Worm (Caenorhabditis elegans) whole organism, L3 larva: ENCODE measurements around the gene R05A10.1.

Experiments used
- ZK546.5 ChIP-seq: sonication (generic microtip); optimal IDR thresholded peaks from 2 replicates; lab custom pipeline; 2017; ENCODE audit warnings: missing biosample characterization, missing genetic modification characterization
- aly-2 ChIP-seq: fragments of 150-350 bp; optimal IDR thresholded peaks from 2 replicates; lab custom pipeline; 2014; ENCODE audit warnings: missing biosample characterization, missing genetic modification characterization
- ama-1 ChIP-seq: fragments of 150-350 bp; optimal IDR thresholded peaks from 2 replicates; lab custom pipeline; 2018
- ceh-16 ChIP-seq: sonication (generic microtip); optimal IDR thresholded peaks from 2 replicates; lab custom pipeline; 2017; ENCODE audit warnings: missing biosample characterization, missing genetic modification characterization
- ceh-28 ChIP-seq: fragments of 150-350 bp; optimal IDR thresholded peaks from 2 replicates; lab custom pipeline; 2014; ENCODE audit warnings: missing biosample characterization, missing genetic modification reagents, missing genetic modification characterization
- ceh-82 ChIP-seq: fragments of 150-350 bp; optimal IDR thresholded peaks from 2 replicates; lab custom pipeline; 2014; ENCODE audit warnings: missing biosample characterization, missing genetic modification characterization
- egl-27 ChIP-seq: sonication (generic microtip); optimal IDR thresholded peaks from 4 replicates; lab custom pipeline; 2017; ENCODE audit warnings: missing biosample characterization, missing genetic modification reagents, missing genetic modification characterization
- egl-5 ChIP-seq: fragments of 150-350 bp; optimal IDR thresholded peaks from 2 replicates; lab custom pipeline; 2017; ENCODE audit warnings: missing biosample characterization, missing genetic modification reagents, missing genetic modification characterization, inconsistent platforms
- elt-1 ChIP-seq: fragments of 150-350 bp; optimal IDR thresholded peaks from 2 replicates; lab custom pipeline; 2014; ENCODE audit warnings: missing biosample characterization, missing genetic modification characterization
- elt-2 ChIP-seq: sonication (generic microtip); optimal IDR thresholded peaks from 2 replicates; lab custom pipeline; 2016; ENCODE audit warnings: missing genetic modification reagents, mild to moderate bottlenecking, missing genetic modification characterization, missing compliant biosample characterization
- elt-3 ChIP-seq, 3 experiments: fragments of 150-350 bp in 1 of 3; sonication (generic microtip) in 2 of 3; optimal IDR thresholded peaks; 2 replicates in 2 of 3; 4 replicates in 1 of 3; lab custom pipeline; 2014 to 2017; ENCODE audit warnings: missing biosample characterization in 3 of 3, missing genetic modification characterization in 3 of 3
- eor-1 ChIP-seq, 2 experiments: fragments of 150-350 bp; optimal IDR thresholded peaks; 2 replicates each; lab custom pipeline; 2014 to 2018; ENCODE audit warnings: missing biosample characterization in 2 of 2, missing genetic modification characterization in 2 of 2
- fkh-2 ChIP-seq: fragments of 150-350 bp; optimal IDR thresholded peaks from 2 replicates; lab custom pipeline; 2014; ENCODE audit warnings: missing biosample characterization, missing genetic modification reagents, missing genetic modification characterization
- hmg-11 ChIP-seq: sonication (generic microtip); optimal IDR thresholded peaks from 2 replicates; lab custom pipeline; 2016; ENCODE audit warnings: missing genetic modification characterization, missing compliant biosample characterization
- jun-1 ChIP-seq: fragments of 150-350 bp; optimal IDR thresholded peaks from 2 replicates; lab custom pipeline; 2014; ENCODE audit warnings: missing biosample characterization, missing genetic modification reagents, missing genetic modification characterization
- lin-15B ChIP-seq: fragments of 150-350 bp; optimal IDR thresholded peaks from 2 replicates; lab custom pipeline; 2014; ENCODE audit warnings: missing biosample characterization, missing genetic modification characterization
- lin-39 ChIP-seq: fragments of 150-350 bp; optimal IDR thresholded peaks from 2 replicates; lab custom pipeline; 2018; ENCODE audit warnings: missing biosample characterization, missing genetic modification reagents, missing genetic modification characterization
- lsy-12 ChIP-seq: sonication (generic microtip); optimal IDR thresholded peaks from 2 replicates; lab custom pipeline; 2016; ENCODE audit warnings: mild to moderate bottlenecking, missing genetic modification characterization, missing compliant biosample characterization
- mdl-1 ChIP-seq: fragments of 150-350 bp; optimal IDR thresholded peaks from 2 replicates; lab custom pipeline; 2014; ENCODE audit warnings: missing biosample characterization, missing genetic modification characterization
- nfya-1 ChIP-seq: sonication (generic microtip); optimal IDR thresholded peaks from 2 replicates; lab custom pipeline; 2017; ENCODE audit warnings: missing genetic modification characterization, mild to moderate bottlenecking, missing compliant biosample characterization, antibody characterized with exemption, moderate library complexity; ENCODE audit not compliant: insufficient read depth
- nhr-11 ChIP-seq: fragments of 150-350 bp; optimal IDR thresholded peaks from 2 replicates; lab custom pipeline; 2014; ENCODE audit warnings: missing biosample characterization, missing genetic modification characterization
- nhr-12 ChIP-seq: fragments of 150-350 bp; optimal IDR thresholded peaks from 2 replicates; lab custom pipeline; 2014; ENCODE audit warnings: missing biosample characterization, missing genetic modification characterization
- nhr-23 ChIP-seq: fragments of 150-350 bp; optimal IDR thresholded peaks from 2 replicates; lab custom pipeline; 2014; ENCODE audit warnings: missing biosample characterization, missing genetic modification reagents, missing genetic modification characterization
- nhr-237 ChIP-seq: fragments of 150-350 bp; optimal IDR thresholded peaks from 2 replicates; lab custom pipeline; 2014; ENCODE audit warnings: missing biosample characterization, missing genetic modification characterization
- nhr-25 ChIP-seq: sonication (generic microtip); optimal IDR thresholded peaks from 2 replicates; lab custom pipeline; 2017; ENCODE audit warnings: missing biosample characterization, missing genetic modification characterization
- nhr-28 ChIP-seq: fragments of 150-350 bp; optimal IDR thresholded peaks from 2 replicates; lab custom pipeline; 2014; ENCODE audit warnings: missing biosample characterization, missing genetic modification characterization
- nhr-43 ChIP-seq: sonication (generic microtip); optimal IDR thresholded peaks from 2 replicates; lab custom pipeline; 2016; ENCODE audit warnings: mild to moderate bottlenecking, missing genetic modification characterization, missing compliant biosample characterization; ENCODE audit not compliant: poor library complexity, severe bottlenecking
- nhr-67 ChIP-seq: fragments of 150-350 bp; optimal IDR thresholded peaks from 2 replicates; lab custom pipeline; 2014; ENCODE audit warnings: missing biosample characterization, missing genetic modification characterization
- nhr-76 ChIP-seq: fragments of 150-350 bp; sonication (generic microtip); optimal IDR thresholded peaks from 5 replicates; lab custom pipeline; 2014; ENCODE audit warnings: missing biosample characterization, missing genetic modification characterization
- nhr-77 ChIP-seq: fragments of 150-350 bp; optimal IDR thresholded peaks from 2 replicates; lab custom pipeline; 2014; ENCODE audit warnings: missing biosample characterization, missing genetic modification characterization
- pqm-1 ChIP-seq: fragments of 150-350 bp; optimal IDR thresholded peaks from 2 replicates; lab custom pipeline; 2017; ENCODE audit warnings: missing biosample characterization, missing genetic modification characterization, inconsistent platforms
- sea-2 ChIP-seq: fragments of 150-350 bp; sonication (generic microtip); optimal IDR thresholded peaks from 4 replicates; lab custom pipeline; 2014; ENCODE audit warnings: missing biosample characterization, missing genetic modification reagents, missing genetic modification characterization
- skn-1 ChIP-seq: fragments of 150-350 bp; optimal IDR thresholded peaks from 2 replicates; lab custom pipeline; 2014; ENCODE audit warnings: missing biosample characterization, missing genetic modification characterization
- snpc-4 ChIP-seq: fragments of 150-350 bp; optimal IDR thresholded peaks from 2 replicates; lab custom pipeline; 2014; ENCODE audit warnings: missing biosample characterization, missing genetic modification characterization
- tbx-2 ChIP-seq: sonication (generic microtip); optimal IDR thresholded peaks from 2 replicates; lab custom pipeline; 2016; ENCODE audit warnings: mild to moderate bottlenecking, missing genetic modification characterization, missing compliant biosample characterization
- unc-62 ChIP-seq: fragments of 150-350 bp; sonication (generic microtip); optimal IDR thresholded peaks from 4 replicates; lab custom pipeline; 2014; ENCODE audit warnings: missing biosample characterization, missing genetic modification reagents, missing genetic modification characterization
- zag-1 ChIP-seq: fragments of 150-350 bp; optimal IDR thresholded peaks from 2 replicates; lab custom pipeline; 2014; ENCODE audit warnings: missing biosample characterization, missing genetic modification characterization
- ztf-4 ChIP-seq: fragments of 150-350 bp; optimal IDR thresholded peaks from 2 replicates; lab custom pipeline; 2014; ENCODE audit warnings: missing biosample characterization, missing genetic modification characterization

The R05A10.1 gene

DNA sequence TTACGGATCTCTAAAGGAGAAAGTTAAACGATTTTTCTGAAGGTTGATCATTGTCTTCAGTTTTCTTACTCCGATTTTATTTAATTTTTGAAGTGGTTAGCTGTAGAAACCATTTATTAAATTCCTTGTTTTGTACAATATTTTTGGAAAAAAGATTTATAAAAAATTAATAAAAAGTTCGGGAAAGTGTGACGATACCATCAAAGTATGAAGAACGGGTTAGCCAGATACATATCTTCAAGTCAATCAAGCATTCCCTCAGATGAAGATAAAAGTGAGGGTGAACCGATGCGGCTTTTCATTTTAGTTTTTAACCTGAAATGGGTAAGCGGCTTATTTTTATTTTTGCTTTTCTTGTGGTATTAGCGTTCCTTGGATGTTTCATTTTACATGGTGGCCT lies 16.7 kb upstream of the R05A10.1 start, which contains the start of gene R05A10.6:
TSS of gene R05A10.6 (plus strand) at position 301 of the 400 bp plus-strand sequence.
- TF ChIP-seq skn-1 (tag; lab: Kevin White, UChicago) (no peak), ceh-16 (tag; lab: Kevin White, UChicago) (no peak), fkh-2 (tag; lab: Kevin White, UChicago) (no peak), egl-5 (tag; lab: Kevin White, UChicago) (no peak), mdl-1 (tag; lab: Kevin White, UChicago) (no peak), eor-1 (tag; optimal IDR thresholded peaks at IDR 0.05; lab: Kevin White, UChicago) (no peak), lin-39 (tag; lab: Kevin White, UChicago) (no peak)
- TF ChIP-seq, all 47 proteins: peak for 0

DNA sequence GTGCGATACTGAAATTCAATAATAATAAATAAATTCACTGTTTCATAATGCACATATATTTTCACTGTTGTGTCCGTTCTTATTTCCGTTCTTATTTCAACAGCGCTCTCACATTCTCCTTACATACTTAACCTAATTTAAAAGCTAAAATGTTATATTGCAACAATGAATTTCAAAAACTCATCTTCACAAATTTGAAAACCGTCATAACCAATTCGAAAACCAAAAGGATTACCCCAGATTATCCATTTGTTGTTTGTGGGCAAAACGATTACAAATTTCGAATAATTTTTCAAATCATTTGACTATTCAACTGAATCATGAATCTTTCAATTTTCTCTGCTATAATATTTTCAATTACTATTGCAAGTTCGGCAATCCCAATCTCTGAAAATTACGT lies 10.0 kb upstream of the R05A10.1 start, which contains the start of gene R05A10.4:
TSS of gene R05A10.4 (plus strand) at position 301 of the 400 bp plus-strand sequence.
- TF ChIP-seq snpc-4 (tag; lab: Kevin White, UChicago) (no peak), fkh-2 (tag; lab: Kevin White, UChicago) (no peak), nhr-43 (tag; lab: Kevin White, UChicago) (no peak), nhr-77 (tag; lab: Kevin White, UChicago) (no peak), unc-62 (GFP tag; lab: Kevin White, UChicago) (no peak), ztf-4 (tag; lab: Kevin White, UChicago) (no peak)

DNA sequence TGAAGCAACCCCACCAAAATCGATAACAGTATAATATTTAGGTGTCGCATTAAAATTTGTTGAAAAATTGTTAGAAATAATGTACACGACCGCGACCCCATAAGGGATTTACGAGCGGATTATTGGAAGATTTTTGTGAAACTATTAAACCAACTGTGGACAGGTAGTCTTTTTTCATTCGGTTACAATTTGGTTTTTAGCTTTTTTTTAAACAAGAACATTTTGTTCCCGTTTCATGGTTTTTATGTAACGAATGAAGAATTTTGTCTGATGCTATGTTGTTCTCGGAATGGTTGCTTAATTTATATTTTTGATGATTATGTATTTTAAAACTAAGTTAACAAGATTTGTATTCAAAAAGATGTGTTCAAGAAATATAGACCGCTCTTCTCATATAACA lies 5.8 kb upstream of the R05A10.1 start, which contains the start of gene R05A10.3:
TSS of gene R05A10.3 (minus strand) at position 101 of the 400 bp plus-strand sequence.
- TF ChIP-seq eor-1 (tag; optimal IDR thresholded peaks at IDR 0.05; lab: Kevin White, UChicago): no peak
- TF ChIP-seq aly-2: no peak
- no peak for TF ChIP-seq ceh-16 (tag; lab: Kevin White, UChicago)
- no peak for TF ChIP-seq sea-2 (GFP tag; lab: Kevin White, UChicago)
- TF ChIP-seq nhr-67 (tag; lab: Kevin White, UChicago): no peak
- no peak for TF ChIP-seq lin-15B (tag; lab: Kevin White, UChicago)
- TF ChIP-seq egl-5 (tag; lab: Kevin White, UChicago): no peak
- no peak for TF ChIP-seq ZK546.5 (tag; lab: Kevin White, UChicago)
- no peak for TF ChIP-seq nhr-28
- no peak for TF ChIP-seq ceh-28 (tag; lab: Kevin White, UChicago)
- no peak for TF ChIP-seq hmg-11 (tag; lab: Kevin White, UChicago)
- no peak for TF ChIP-seq nhr-23
- TF ChIP-seq zag-1: no peak
- no peak for TF ChIP-seq pqm-1 (tag; lab: Kevin White, UChicago)
- no peak for TF ChIP-seq nhr-76 (tag; lab: Kevin White, UChicago)
- TF ChIP-seq nhr-11 (tag; lab: Kevin White, UChicago): no peak
- TF ChIP-seq egl-27 (tag; lab: Kevin White, UChicago): no peak
- TF ChIP-seq lsy-12: no peak
- TF ChIP-seq snpc-4 (tag; lab: Kevin White, UChicago): no peak

DNA sequence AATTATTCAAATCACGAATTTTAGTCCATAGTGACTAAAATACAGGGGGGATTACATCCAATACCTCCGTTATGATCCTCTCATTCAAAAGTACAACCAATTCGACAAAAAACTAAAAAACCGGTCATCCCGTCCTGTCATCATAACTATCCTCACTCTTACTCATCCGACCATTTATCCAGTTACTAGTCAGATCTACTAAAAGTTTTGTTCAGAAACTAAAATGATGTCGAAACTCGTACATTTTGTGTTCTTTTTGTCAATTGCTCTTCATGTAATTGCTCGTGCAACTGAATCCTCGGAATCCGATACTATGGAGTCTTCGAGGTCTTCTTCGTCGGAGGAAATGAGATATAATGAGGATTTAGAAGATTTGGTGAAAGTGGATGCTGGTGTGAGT lies 5.1 kb upstream of the R05A10.1 start, which contains the start of gene R05A10.2:
TSS of gene R05A10.2 (plus strand) at position 214 of the 400 bp plus-strand sequence.
- TF ChIP-seq fkh-2 (tag; lab: Kevin White, UChicago) (no peak), elt-2 (tag; lab: Kevin White, UChicago) (no peak), elt-1 (tag; lab: Kevin White, UChicago) (no peak), nhr-237 (tag; lab: Kevin White, UChicago) (no peak), egl-27 (tag; lab: Kevin White, UChicago) (no peak), skn-1 (tag; lab: Kevin White, UChicago) (no peak), nhr-25 (tag; lab: Kevin White, UChicago) (no peak), mdl-1 (tag; lab: Kevin White, UChicago) (no peak), ceh-28 (tag; lab: Kevin White, UChicago) (no peak), nhr-23 (no peak), lin-15B (tag; lab: Kevin White, UChicago) (no peak)

DNA sequence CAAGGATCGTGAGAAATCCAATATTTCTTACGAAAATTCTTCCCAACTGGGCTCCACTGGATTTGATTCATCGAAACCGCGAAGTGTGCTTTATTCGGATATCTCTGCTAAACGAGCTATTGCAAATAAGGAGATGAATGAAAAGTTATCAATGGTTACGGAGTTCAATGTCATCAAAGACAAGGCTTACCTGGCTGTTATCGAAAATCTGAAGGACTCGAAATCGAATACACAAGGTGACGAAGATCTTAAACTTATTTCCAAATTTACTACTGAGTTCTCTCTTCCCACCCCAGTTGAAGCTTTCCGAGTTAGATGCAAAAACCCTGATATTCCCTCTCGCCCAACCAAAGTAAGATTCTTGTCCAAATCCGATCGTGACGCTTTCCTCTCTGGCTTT lies 4.1 kb downstream of the R05A10.1 start:
- TF ChIP-seq nhr-23: no peak
- no peak for TF ChIP-seq zag-1
- TF ChIP-seq egl-27 (tag; lab: Kevin White, UChicago): no peak
- no peak for TF ChIP-seq nfya-1
- TF ChIP-seq lin-39 (tag; lab: Kevin White, UChicago): no peak
- TF ChIP-seq hmg-11 (tag; lab: Kevin White, UChicago): no peak
- TF ChIP-seq elt-2 (tag; lab: Kevin White, UChicago): no peak
- TF ChIP-seq nhr-67 (tag; lab: Kevin White, UChicago): no peak
- TF ChIP-seq ama-1: no peak
- no peak for TF ChIP-seq unc-62 (GFP tag; lab: Kevin White, UChicago)
- no peak for TF ChIP-seq egl-5 (tag; lab: Kevin White, UChicago)
- no peak for TF ChIP-seq nhr-12 (tag; lab: Kevin White, UChicago)
- TF ChIP-seq ceh-28 (tag; lab: Kevin White, UChicago): no peak
- no peak for TF ChIP-seq nhr-11 (tag; lab: Kevin White, UChicago)
- no peak for TF ChIP-seq nhr-43 (tag; lab: Kevin White, UChicago)
- no peak for TF ChIP-seq elt-3 (tag; optimal IDR thresholded peaks at IDR 0.05; lab: Kevin White, UChicago)
- TF ChIP-seq ZK546.5 (tag; lab: Kevin White, UChicago): no peak
- TF ChIP-seq tbx-2 (tag; lab: Kevin White, UChicago): no peak
- TF ChIP-seq jun-1 (tag; lab: Kevin White, UChicago): no peak
- no peak for TF ChIP-seq ceh-82 (tag; lab: Kevin White, UChicago)
